Worm (Caenorhabditis elegans) whole organism, L2 larva: ENCODE results near the gene mct-3.

Experiments used
- F13H6.1 ChIP-seq: sonication (generic microtip); optimal IDR thresholded peaks from 2 replicates; lab custom pipeline; 2016; ENCODE audit warnings: missing genetic modification characterization, missing compliant biosample characterization
- Y55F3AM.14 ChIP-seq: fragments of 200-800 bp; sonication (Bioruptor generic); optimal IDR thresholded peaks from 2 replicates; lab custom pipeline; 2018; ENCODE audit warnings: mild to moderate bottlenecking, missing genetic modification characterization, missing compliant biosample characterization
- ZK546.5 ChIP-seq: sonication (generic microtip); optimal IDR thresholded peaks from 2 replicates; lab custom pipeline; 2017; ENCODE audit warnings: missing biosample characterization, missing genetic modification characterization
- aly-2 ChIP-seq: fragments of 150-350 bp; optimal IDR thresholded peaks from 2 replicates; lab custom pipeline; 2014; ENCODE audit warnings: missing biosample characterization, missing genetic modification characterization
- blmp-1 ChIP-seq: sonication (generic microtip); optimal IDR thresholded peaks from 2 replicates; lab custom pipeline; 2017; ENCODE audit warnings: missing genetic modification characterization, mild to moderate bottlenecking, missing compliant biosample characterization, antibody characterized with exemption, moderate library complexity; ENCODE audit not compliant: insufficient read depth
- ceh-16 ChIP-seq: fragments of 150-350 bp; optimal IDR thresholded peaks from 2 replicates; lab custom pipeline; 2014; ENCODE audit warnings: missing biosample characterization, missing genetic modification characterization
- ceh-82 ChIP-seq: fragments of 150-350 bp; optimal IDR thresholded peaks from 2 replicates; lab custom pipeline; 2014; ENCODE audit warnings: missing biosample characterization, missing genetic modification characterization
- crh-2 ChIP-seq: sonication (generic microtip); optimal IDR thresholded peaks from 2 replicates; lab custom pipeline; 2017; ENCODE audit warnings: missing biosample characterization, missing genetic modification characterization
- egl-27 ChIP-seq: sonication (generic microtip); optimal IDR thresholded peaks from 3 replicates; lab custom pipeline; 2017; ENCODE audit warnings: missing biosample characterization, missing genetic modification reagents, missing genetic modification characterization
- elt-3 ChIP-seq: sonication (generic microtip); optimal IDR thresholded peaks from 2 replicates; lab custom pipeline; 2017; ENCODE audit warnings: missing biosample characterization, missing genetic modification characterization
- fos-1 ChIP-seq: fragments of 150-350 bp; optimal IDR thresholded peaks from 2 replicates; lab custom pipeline; 2014; ENCODE audit warnings: missing biosample characterization, missing genetic modification characterization
- lin-11 ChIP-seq: fragments of 150-350 bp; sonication (generic microtip); optimal IDR thresholded peaks from 2 replicates; lab custom pipeline; 2014; ENCODE audit warnings: missing biosample characterization, missing genetic modification characterization, inconsistent platforms, mixed read lengths
- lin-39 ChIP-seq: fragments of 150-350 bp; optimal IDR thresholded peaks from 2 replicates; lab custom pipeline; 2014; ENCODE audit warnings: missing biosample characterization, missing genetic modification reagents, missing genetic modification characterization
- lsy-2 ChIP-seq, 2 experiments: fragments of 150-350 bp in 1 of 2; sonication (generic microtip) in 1 of 2; optimal IDR thresholded peaks; 2 replicates each; lab custom pipeline; 2014 to 2017; ENCODE audit warnings: missing biosample characterization in 2 of 2, missing genetic modification characterization in 2 of 2
- mdl-1 ChIP-seq, 2 experiments: fragments of 150-350 bp in 1 of 2; sonication (generic microtip) in 1 of 2; optimal IDR thresholded peaks; 2 replicates each; lab custom pipeline; 2017; ENCODE audit warnings: missing biosample characterization in 2 of 2, missing genetic modification characterization in 2 of 2
- nhr-10 ChIP-seq: sonication (generic microtip); optimal IDR thresholded peaks from 2 replicates; lab custom pipeline; 2017; ENCODE audit warnings: missing biosample characterization, missing genetic modification characterization
- nhr-11 ChIP-seq: fragments of 150-350 bp; optimal IDR thresholded peaks from 2 replicates; lab custom pipeline; 2014; ENCODE audit warnings: missing biosample characterization, missing genetic modification characterization
- nhr-129 ChIP-seq: fragments of 150-350 bp; optimal IDR thresholded peaks from 2 replicates; lab custom pipeline; 2014; ENCODE audit warnings: missing biosample characterization, missing genetic modification characterization
- nhr-21 ChIP-seq: fragments of 150-350 bp; optimal IDR thresholded peaks from 2 replicates; lab custom pipeline; 2014; ENCODE audit warnings: missing biosample characterization, missing genetic modification characterization
- nhr-23 ChIP-seq: fragments of 150-350 bp; optimal IDR thresholded peaks from 2 replicates; lab custom pipeline; 2014; ENCODE audit warnings: missing biosample characterization, missing genetic modification reagents, missing genetic modification characterization
- nhr-237 ChIP-seq: fragments of 150-350 bp; optimal IDR thresholded peaks from 2 replicates; lab custom pipeline; 2014; ENCODE audit warnings: missing biosample characterization, missing genetic modification characterization
- nhr-25 ChIP-seq: fragments of 150-350 bp; sonication (generic microtip); optimal IDR thresholded peaks from 3 replicates; lab custom pipeline; 2014; ENCODE audit warnings: missing biosample characterization, missing genetic modification characterization
- nhr-6 ChIP-seq: fragments of 150-350 bp; optimal IDR thresholded peaks from 2 replicates; lab custom pipeline; 2014; ENCODE audit warnings: missing biosample characterization, missing genetic modification characterization
- sem-4 ChIP-seq: fragments of 150-350 bp; optimal IDR thresholded peaks from 2 replicates; lab custom pipeline; 2014; ENCODE audit warnings: missing biosample characterization, missing genetic modification reagents, missing genetic modification characterization
- skn-1 ChIP-seq: sonication (generic microtip); optimal IDR thresholded peaks from 2 replicates; lab custom pipeline; 2017; ENCODE audit warnings: missing biosample characterization, missing genetic modification characterization
- sma-9 ChIP-seq, 2 experiments: fragments of 150-350 bp in 1 of 2; sonication (generic microtip) in 1 of 2; optimal IDR thresholded peaks; 2 replicates each; lab custom pipeline; 2014 to 2016; ENCODE audit warnings: missing genetic modification characterization in 2 of 2, mild to moderate bottlenecking in 1 of 2, missing biosample characterization in 1 of 2, missing compliant biosample characterization in 1 of 2, missing genetic modification reagents in 1 of 2, moderate library complexity in 1 of 2
- snpc-4 ChIP-seq: fragments of 150-350 bp; optimal IDR thresholded peaks from 2 replicates; lab custom pipeline; 2014; ENCODE audit warnings: missing biosample characterization, missing genetic modification characterization
- unc-39 ChIP-seq: fragments of 150-350 bp; optimal IDR thresholded peaks from 2 replicates; lab custom pipeline; 2014; ENCODE audit warnings: missing biosample characterization, missing genetic modification characterization
- unc-62 ChIP-seq: fragments of 150-350 bp; optimal IDR thresholded peaks from 2 replicates; lab custom pipeline; 2014; ENCODE audit warnings: missing biosample characterization, missing genetic modification reagents, missing genetic modification characterization
- ztf-1 ChIP-seq: fragments of 200-800 bp; sonication (Bioruptor generic); conservative IDR thresholded peaks from 2 replicates; pipeline ENCODE4 v1.3.6; 2022; ENCODE audit warnings: missing genetic modification characterization, missing compliant biosample characterization
- ztf-11 ChIP-seq: sonication (generic microtip); optimal IDR thresholded peaks from 2 replicates; lab custom pipeline; 2017; ENCODE audit warnings: missing biosample characterization, missing genetic modification characterization
- ztf-4 ChIP-seq: fragments of 150-350 bp; optimal IDR thresholded peaks from 2 replicates; lab custom pipeline; 2014; ENCODE audit warnings: missing biosample characterization, missing genetic modification characterization

mct-3 gene

DNA sequence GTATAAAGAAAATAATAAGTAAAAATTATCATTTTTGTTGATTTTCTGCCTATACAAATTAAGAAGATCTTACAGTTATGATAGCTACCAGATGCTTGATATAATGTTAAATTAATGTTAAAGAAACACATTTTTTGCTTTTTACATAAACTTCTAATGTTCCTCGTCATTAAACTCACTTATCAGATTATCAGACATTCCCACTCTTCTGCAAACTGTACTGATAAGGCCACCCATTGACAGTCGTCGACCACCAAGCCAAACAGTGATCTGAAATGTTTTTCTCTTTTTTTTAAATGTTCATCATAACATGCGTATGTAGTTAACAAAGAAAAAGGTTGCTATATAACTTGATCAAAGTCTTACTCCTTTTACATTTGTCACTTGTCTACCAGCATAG, 33.9 kb upstream of the mct-3 start:
- TF ChIP-seq mdl-1 (tag; optimal IDR thresholded peaks at IDR 0.05; lab: Kevin White, UChicago) (no peak), fos-1 (tag; lab: Kevin White, UChicago) (peak; percentile 41), lin-39 (tag; lab: Kevin White, UChicago) (no peak), unc-62 (GFP tag; lab: Kevin White, UChicago) (no peak)

- TF ChIP-seq ztf-1 (GFP tag; lab: Robert Waterston, UW) (no peak), lsy-2 (tag; optimal IDR thresholded peaks at IDR 0.05; lab: Kevin White, UChicago) (no peak), sem-4 (tag; lab: Kevin White, UChicago) (no peak), nhr-237 (tag; lab: Kevin White, UChicago) (no peak), ztf-11 (tag; lab: Kevin White, UChicago) (no peak), nhr-23 (tag; lab: Kevin White, UChicago) (no peak), nhr-6 (tag; lab: Kevin White, UChicago) (no peak), crh-2 (no peak), sma-9 (GFP tag; optimal IDR thresholded peaks at IDR 0.05; lab: Kevin White, UChicago) (no peak), sma-9 (tag; optimal IDR thresholded peaks at IDR 0.05; lab: Kevin White, UChicago) (no peak)
These were observed 29.2 kb upstream of the mct-3 start, which contains the start of gene twk-23 for ce11 chrX:13823482-13823881. twk-23 (minus strand) TSS chrX:13823582.

- TF ChIP-seq snpc-4 (tag; lab: Kevin White, UChicago) (peak; percentile 7), ceh-16 (tag; lab: Kevin White, UChicago) (no peak)
These were observed 19.3 kb upstream of the mct-3 start for ce11 chrX:13833448-13833847.

- no peak for TF ChIP-seq nhr-25 (tag; lab: Kevin White, UChicago)
- no peak for TF ChIP-seq aly-2 (tag; lab: Kevin White, UChicago)
- TF ChIP-seq sem-4 (tag; lab: Kevin White, UChicago) = no peak
- TF ChIP-seq unc-39 (tag; lab: Kevin White, UChicago) = no peak
- TF ChIP-seq blmp-1 = no peak
- no peak for TF ChIP-seq nhr-6 (tag; lab: Kevin White, UChicago)
- TF ChIP-seq skn-1 (tag; lab: Kevin White, UChicago) = no peak
- TF ChIP-seq ceh-82 (tag; lab: Kevin White, UChicago) = no peak
- no peak for TF ChIP-seq sma-9 (GFP tag; optimal IDR thresholded peaks at IDR 0.05; lab: Kevin White, UChicago)
- no peak for TF ChIP-seq sma-9 (tag; optimal IDR thresholded peaks at IDR 0.05; lab: Kevin White, UChicago)
- no peak for TF ChIP-seq ztf-4 (tag; lab: Kevin White, UChicago)
- TF ChIP-seq nhr-11 (tag; lab: Kevin White, UChicago) = no peak
- TF ChIP-seq Y55F3AM.14 = no peak
- TF ChIP-seq nhr-23 (tag; lab: Kevin White, UChicago) = no peak
- TF ChIP-seq nhr-21 (tag; lab: Kevin White, UChicago) = no peak
- no peak for TF ChIP-seq ztf-11 (tag; lab: Kevin White, UChicago)
- no peak for TF ChIP-seq elt-3 (tag; lab: Kevin White, UChicago)
- no peak for TF ChIP-seq nhr-10 (tag; lab: Kevin White, UChicago)
- no peak for TF ChIP-seq ceh-16 (tag; lab: Kevin White, UChicago)
These were observed 18.6 kb upstream of the mct-3 start, which contains the start of gene F19D8.2 for ce11 chrX:13834127-13834526. F19D8.2 (plus strand) TSS chrX:13834427.

DNA sequence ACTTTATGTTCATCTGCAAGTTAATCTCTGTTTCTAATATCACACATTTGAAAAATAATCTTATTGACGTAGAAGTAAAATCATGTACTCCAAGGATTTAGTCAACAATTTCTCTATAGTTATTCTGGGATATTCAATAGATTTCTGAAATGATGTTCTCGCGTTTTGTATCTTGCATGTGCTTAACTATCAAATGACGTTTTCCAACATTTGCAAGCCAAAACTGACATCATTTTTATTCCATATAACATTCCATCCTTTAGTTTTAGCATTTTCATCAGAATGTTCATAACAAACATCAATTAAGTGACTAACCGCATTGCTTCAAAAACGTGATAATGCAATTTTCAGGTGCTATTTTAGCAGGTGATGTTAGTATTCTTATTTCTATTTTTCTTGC, 14.7 kb upstream of the mct-3 start:
- TF ChIP-seq nhr-6 (tag; lab: Kevin White, UChicago) (no peak), lsy-2 (tag; optimal IDR thresholded peaks at IDR 0.05; lab: Kevin White, UChicago) (no peak), crh-2 (no peak), elt-3 (tag; lab: Kevin White, UChicago) (no peak), nhr-25 (tag; lab: Kevin White, UChicago) (no peak), ZK546.5 (no peak), egl-27 (no peak), nhr-129 (tag; lab: Kevin White, UChicago) (no peak), lin-11 (tag; lab: Kevin White, UChicago) (no peak), F13H6.1 (tag; lab: Kevin White, UChicago) (no peak), nhr-237 (tag; lab: Kevin White, UChicago) (no peak), nhr-10 (tag; lab: Kevin White, UChicago) (no peak)
